Fruit fly (Drosophila melanogaster): ENCODE results near the gene Cyp303a1.

Cyp303a1 gene

DNA sequence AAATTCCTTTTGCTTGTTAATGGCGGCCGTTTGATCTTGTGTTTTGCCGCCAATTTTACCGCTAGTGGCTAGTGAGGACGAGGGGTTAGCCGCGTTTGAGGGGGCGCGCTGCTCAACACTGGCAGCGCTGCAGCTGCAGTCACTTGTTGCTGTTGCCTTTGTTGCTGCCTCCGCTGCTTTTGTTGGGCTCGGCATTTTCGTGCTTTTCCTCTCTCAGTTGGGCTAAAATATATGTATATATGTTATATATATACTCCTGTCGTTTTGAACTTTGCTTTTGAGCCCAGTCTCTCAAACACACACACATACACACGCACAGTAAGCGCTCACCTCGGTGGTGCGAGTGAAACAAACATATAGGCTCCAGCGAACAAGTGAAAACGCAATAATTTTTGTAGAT, 30.9 kb downstream of the Cyp303a1 start:
- TF ChIP-seq rn (GFP tag; IDR thresholded peaks at IDR 0.05): no peak
- peak; percentile 57 for TF ChIP-seq Pif1B (GFP tag; optimal IDR thresholded peaks at IDR 0.05)
- TF ChIP-seq CG32121 (GFP tag; IDR thresholded peaks at IDR 0.05): peak; percentile 32; the same call in 1 of the 2 replicates
- peak; percentile 92 for TF ChIP-seq CG12605 (GFP tag; IDR thresholded peaks at IDR 0.05)
- TF ChIP-seq Snoo (tag; optimal IDR thresholded peaks at IDR 0.05): peak; percentile 10
- TF ChIP-seq fd96Ca (GFP tag; IDR thresholded peaks at IDR 0.05): peak; percentile 35; the same call in 1 of the 3 replicates
- TF ChIP-seq CG10348 (GFP tag; IDR thresholded peaks at IDR 0.05): no peak
- peak; percentile 8 for TF ChIP-seq CG8159 (tag; optimal IDR thresholded peaks at IDR 0.05)
- no peak for TF ChIP-seq CG8301 (tag; optimal IDR thresholded peaks at IDR 0.05)
- TF ChIP-seq EcR (GFP tag; optimal IDR thresholded peaks at IDR 0.05): peak; percentile 60
- TF ChIP-seq CG9948 (tag; optimal IDR thresholded peaks at IDR 0.05): no peak
- TF ChIP-seq gl (tag; optimal IDR thresholded peaks at IDR 0.05): no peak
- no peak for TF ChIP-seq D1 (tag; optimal IDR thresholded peaks at IDR 0.05)
- TF ChIP-seq CG17806 (tag; optimal IDR thresholded peaks at IDR 0.05): no peak
- TF ChIP-seq CG13204 (GFP tag; optimal IDR thresholded peaks at IDR 0.05): peak; percentile 78
- no peak for TF ChIP-seq CG15710 (tag; optimal IDR thresholded peaks at IDR 0.05)
- no peak for TF ChIP-seq CG34367 (tag; optimal IDR thresholded peaks at IDR 0.05)
- TF ChIP-seq Pif1A (GFP tag; optimal IDR thresholded peaks at IDR 0.05): peak; percentile 36
- peak; percentile 13 for TF ChIP-seq CG14655 (GFP tag; optimal IDR thresholded peaks at IDR 0.05)
- peak; percentile 31; the same call in 1 of the 2 replicates for TF ChIP-seq Ets98B (GFP tag; IDR thresholded peaks at IDR 0.05)
- peak; percentile 79 for TF ChIP-seq CG4496 (GFP tag; IDR thresholded peaks at IDR 0.05)

- TF ChIP-seq CG32121 (GFP tag; IDR thresholded peaks at IDR 0.05) (peak; percentile 90), CG4496 (GFP tag; IDR thresholded peaks at IDR 0.05) (peak; percentile 91), Pif1A (GFP tag; optimal IDR thresholded peaks at IDR 0.05) (peak; percentile 90), CG10348 (GFP tag; IDR thresholded peaks at IDR 0.05) (peak; percentile 59), CG8159 (tag; optimal IDR thresholded peaks at IDR 0.05) (peak; percentile 90), Pif1B (GFP tag; optimal IDR thresholded peaks at IDR 0.05) (peak; percentile 84), CG17806 (tag; optimal IDR thresholded peaks at IDR 0.05) (peak; percentile 91), CG15710 (tag; optimal IDR thresholded peaks at IDR 0.05) (peak; percentile 84), Snoo (tag; optimal IDR thresholded peaks at IDR 0.05) (peak; percentile 87), rn (GFP tag; IDR thresholded peaks at IDR 0.05) (peak; percentile 83), CG13204 (GFP tag; optimal IDR thresholded peaks at IDR 0.05) (no peak), CG14655 (GFP tag; optimal IDR thresholded peaks at IDR 0.05) (peak; percentile 88), EcR (GFP tag; optimal IDR thresholded peaks at IDR 0.05) (peak; percentile 15), CG8301 (tag; optimal IDR thresholded peaks at IDR 0.05) (peak; percentile 84), CG9948 (tag; optimal IDR thresholded peaks at IDR 0.05) (peak; percentile 87), gl (tag; optimal IDR thresholded peaks at IDR 0.05) (peak; percentile 42), fd96Ca (GFP tag; IDR thresholded peaks at IDR 0.05) (peak; percentile 81; the same call in 2 of the 3 replicates), CG12605 (GFP tag; IDR thresholded peaks at IDR 0.05) (peak; percentile 79), D1 (tag; optimal IDR thresholded peaks at IDR 0.05) (peak; percentile 34), CG34367 (tag; optimal IDR thresholded peaks at IDR 0.05) (peak; percentile 79), Ets98B (GFP tag; IDR thresholded peaks at IDR 0.05) (peak; percentile 92)
These were observed 31.7 kb downstream of the Cyp303a1 start, which contains the start of gene cact for dm6 chr2L:16325515-16326257. TSS of gene cact (minus strand) at chr2L:16326207.

DNA sequence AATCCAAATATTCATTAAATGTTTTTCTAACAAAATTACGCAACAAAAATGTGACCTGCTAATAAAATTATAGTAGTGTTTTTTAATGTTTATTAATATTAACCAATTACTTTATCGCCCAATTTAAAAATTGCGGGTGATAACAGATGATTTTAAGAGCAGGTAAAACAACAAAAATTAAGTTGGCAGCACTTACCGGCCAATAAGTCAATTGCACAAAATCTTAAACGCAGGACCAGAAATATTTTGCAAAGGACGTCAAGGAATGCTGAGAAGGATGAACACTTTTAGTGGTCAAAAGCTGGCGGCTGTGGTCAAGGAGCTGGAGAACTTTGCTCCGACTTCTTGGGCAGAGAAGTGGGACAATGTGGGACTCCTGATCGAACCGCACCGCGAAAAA, 32.9 kb downstream of the Cyp303a1 start, which contains the start of gene CG4278:
CG4278 (plus strand) TSS at position 178 of the 400 bp plus-strand sequence.
- TF ChIP-seq D1 (tag; optimal IDR thresholded peaks at IDR 0.05) (peak; percentile 79), CG15710 (tag; optimal IDR thresholded peaks at IDR 0.05) (no peak), CG12605 (GFP tag; IDR thresholded peaks at IDR 0.05) (no peak), Pif1A (GFP tag; optimal IDR thresholded peaks at IDR 0.05) (no peak), CG8301 (tag; optimal IDR thresholded peaks at IDR 0.05) (no peak)

DNA sequence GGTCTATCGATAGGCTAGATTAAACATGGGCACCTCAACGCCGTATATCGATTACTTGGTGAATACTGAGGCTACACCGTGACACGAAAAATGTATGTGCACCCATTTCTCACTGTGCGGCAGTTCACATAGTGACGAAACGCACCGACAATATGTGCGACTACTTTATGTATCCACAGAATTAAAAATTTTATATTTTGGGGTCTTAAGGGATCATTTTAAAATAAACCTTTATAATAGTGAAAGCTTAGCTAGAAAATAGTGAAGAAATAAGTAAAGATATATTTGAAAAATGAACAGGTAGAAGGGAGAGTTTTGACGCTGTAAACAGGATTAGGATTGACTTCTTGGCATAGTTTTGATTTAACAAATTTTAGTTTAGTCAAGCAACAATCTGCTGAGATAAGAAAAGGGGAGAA, 35.1 kb downstream of the Cyp303a1 start, which contains the start of gene mRpL4:
mRpL4 (minus strand) TSS at position 31 of the 419 bp plus-strand sequence.
- TF ChIP-seq Pif1B (GFP tag; optimal IDR thresholded peaks at IDR 0.05): no peak
- TF ChIP-seq CG4496 (GFP tag; IDR thresholded peaks at IDR 0.05): no peak; the same call in 2 of the 3 replicates
- peak; percentile 27; the same call in 1 of the 2 replicates for TF ChIP-seq CG32121 (GFP tag; IDR thresholded peaks at IDR 0.05)
- no peak for TF ChIP-seq CG10348 (GFP tag; IDR thresholded peaks at IDR 0.05)
- TF ChIP-seq Snoo (tag; optimal IDR thresholded peaks at IDR 0.05): peak; percentile 14
- peak; percentile 71 for TF ChIP-seq D1 (tag; optimal IDR thresholded peaks at IDR 0.05)

- no peak for TF ChIP-seq Pif1B (GFP tag; optimal IDR thresholded peaks at IDR 0.05)
- TF ChIP-seq CG32121 (GFP tag; IDR thresholded peaks at IDR 0.05): no peak
- TF ChIP-seq CG17806 (tag; optimal IDR thresholded peaks at IDR 0.05): no peak
- TF ChIP-seq Pif1A (GFP tag; optimal IDR thresholded peaks at IDR 0.05): no peak
These were observed 35.6 kb downstream of the Cyp303a1 start, which contains the start of gene CG4440 for dm6 chr2L:16329625-16330024. TSS of gene CG4440 (plus strand) at chr2L:16329925.

DNA sequence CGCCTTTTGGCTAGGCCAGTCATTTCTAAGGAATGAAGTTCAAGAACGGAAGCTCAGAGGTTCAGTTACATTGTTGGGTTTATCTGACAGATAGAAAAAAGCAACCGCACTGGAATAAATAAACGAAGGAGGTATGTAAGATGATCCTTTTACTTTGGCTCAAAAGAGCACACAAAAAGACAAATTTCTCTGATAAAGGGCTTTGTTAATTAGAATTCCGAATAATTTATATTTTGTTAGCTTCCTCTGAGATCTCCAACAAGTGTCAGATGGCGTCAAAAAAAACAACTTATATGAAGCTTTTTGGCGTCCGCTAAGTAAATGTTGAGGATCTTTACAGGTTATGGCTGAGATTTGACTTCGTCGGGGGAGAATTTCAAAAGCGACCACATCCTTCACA, 43.8 kb downstream of the Cyp303a1 start, which contains the start of gene CG31817:
CG31817 (minus strand) TSS at position 101 of the 400 bp plus-strand sequence.
- TF ChIP-seq Snoo (tag; optimal IDR thresholded peaks at IDR 0.05) (no peak), D1 (tag; optimal IDR thresholded peaks at IDR 0.05) (no peak), CG9948 (tag; optimal IDR thresholded peaks at IDR 0.05) (no peak), Ets98B (GFP tag; IDR thresholded peaks at IDR 0.05) (no peak), CG8159 (tag; optimal IDR thresholded peaks at IDR 0.05) (no peak)

Measured in whole organism, pupa.